Worm (Caenorhabditis elegans) whole organism, late embryonic: ENCODE measurements around the gene C25G6.4.

Source experiments
- ceh-22 ChIP-seq: sonication (generic microtip); optimal IDR thresholded peaks from 2 replicates; lab custom pipeline; 2017; ENCODE audit warnings: missing biosample characterization, missing genetic modification characterization
- fkh-10 ChIP-seq: fragments of 150-350 bp; optimal IDR thresholded peaks from 2 replicates; lab custom pipeline; 2014; ENCODE audit warnings: missing biosample characterization, missing genetic modification reagents, missing genetic modification characterization
- hlh-6 ChIP-seq: sonication (generic microtip); optimal IDR thresholded peaks from 2 replicates; lab custom pipeline; 2016; ENCODE audit warnings: missing genotype, missing genetic modification characterization, missing compliant biosample characterization
- ref-2 ChIP-seq: sonication (generic microtip); optimal IDR thresholded peaks from 2 replicates; lab custom pipeline; 2016; ENCODE audit warnings: missing genetic modification characterization, missing compliant biosample characterization
- unc-55 ChIP-seq: sonication (generic microtip); optimal IDR thresholded peaks from 2 replicates; lab custom pipeline; 2017; ENCODE audit warnings: missing biosample characterization, missing genetic modification reagents, missing genetic modification characterization

DNA sequence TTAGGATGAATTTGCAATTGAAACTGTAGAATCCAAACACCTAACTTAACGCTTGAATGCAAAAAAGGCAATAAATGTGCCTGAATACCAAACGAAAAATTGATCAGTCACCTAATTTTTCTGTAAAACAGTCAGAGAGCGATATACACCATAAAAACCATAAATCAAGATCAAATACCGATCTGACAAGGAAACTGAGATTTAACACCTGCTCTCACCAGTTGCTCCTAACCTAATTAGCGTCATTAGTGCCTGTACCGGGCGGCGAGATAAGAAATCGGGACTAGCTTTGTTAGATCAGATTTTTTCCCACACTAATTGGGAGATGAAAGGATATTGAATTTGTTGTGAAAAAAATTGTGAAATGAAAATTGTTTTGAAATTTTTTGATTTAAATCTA lies 26.5 kb downstream of the C25G6.4 start:
- TF ChIP-seq unc-55 (no peak), ref-2 (tag; lab: Kevin White, UChicago) (no peak), ceh-22 (no peak), fkh-10 (GFP tag; lab: Kevin White, UChicago) (no peak), hlh-6 (no peak)
